Worm (Caenorhabditis elegans): ENCODE measurements around the gene mdt-15.

The mdt-15 gene

DNA sequence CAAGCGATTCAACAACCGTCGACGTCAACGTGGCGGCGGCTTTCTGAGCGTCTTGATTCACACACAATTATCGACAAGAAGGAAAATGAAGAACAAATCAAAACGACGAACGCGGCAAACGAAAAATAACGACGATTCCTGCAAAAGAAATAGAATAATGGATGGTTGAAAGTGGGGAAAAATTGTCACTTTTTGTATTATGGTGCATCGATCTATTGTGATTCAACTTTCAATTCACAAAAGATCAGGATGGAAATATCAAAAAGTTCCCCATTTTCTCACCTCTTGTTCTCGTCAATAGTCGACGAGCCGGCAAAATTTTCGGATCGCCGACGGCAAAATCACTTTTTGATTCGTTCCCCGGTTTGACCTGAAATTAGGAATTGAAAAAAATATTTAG, at the start of gene mdt-15, which contains the start of gene R12B2.13:
Gene mdt-15 (minus strand): TSS at position 376 of the 400 bp plus-strand sequence.
Gene R12B2.13 (minus strand): TSS at position 101 of the 400 bp plus-strand sequence.
- TF ChIP-seq dao-5 (tag; optimal IDR thresholded peaks at IDR 0.05) = no peak
- TF ChIP-seq him-1 (tag; optimal IDR thresholded peaks at IDR 0.05) = no peak

DNA sequence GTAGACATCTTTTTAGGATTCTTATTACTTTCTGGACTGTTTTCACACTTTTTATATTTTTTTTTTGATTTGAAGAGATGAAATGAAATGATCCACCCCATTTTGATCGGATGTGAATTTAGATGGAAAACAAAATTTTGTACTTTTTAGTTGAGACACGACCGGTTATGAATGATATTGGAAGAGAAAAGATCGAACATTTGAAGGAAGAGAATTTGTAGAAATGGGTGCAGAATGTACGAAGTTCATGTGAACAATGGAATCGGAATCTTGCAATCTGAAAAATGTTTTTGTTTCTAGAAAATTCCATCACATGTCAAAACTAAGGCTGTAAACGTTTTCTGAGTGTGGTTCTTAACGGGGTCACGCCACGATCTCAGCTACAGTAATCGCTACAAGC, 49.3 kb upstream of the mdt-15 start, which contains the start of gene F01F1.14:
Gene F01F1.14 (minus strand): TSS at position 101 of the 400 bp plus-strand sequence.
- TF ChIP-seq dao-5 (tag; optimal IDR thresholded peaks at IDR 0.05) = no peak
- no peak for TF ChIP-seq W03F9.2 (tag; optimal IDR thresholded peaks at IDR 0.05)
- TF ChIP-seq him-1 (tag; optimal IDR thresholded peaks at IDR 0.05) = no peak

DNA sequence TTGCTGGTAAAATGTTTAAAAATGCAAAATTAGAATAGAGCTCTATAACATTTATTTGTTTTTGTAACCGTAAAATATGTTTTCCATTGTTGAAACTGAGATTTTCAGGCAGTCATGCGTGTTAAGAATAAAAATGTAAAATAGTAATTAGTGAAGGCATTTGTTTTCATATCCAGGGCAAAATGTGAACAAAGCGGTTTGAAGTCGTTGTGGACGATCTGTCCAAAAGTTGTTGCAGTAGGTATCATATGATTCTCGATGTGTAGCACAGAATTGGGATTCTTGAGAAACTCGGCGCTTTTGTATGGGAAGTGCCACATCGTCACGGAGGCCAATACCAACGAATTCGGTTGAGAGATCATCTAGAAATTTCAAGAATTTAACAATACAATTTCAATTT, 48.7 kb upstream of the mdt-15 start:
- no peak for TF ChIP-seq dao-5 (tag; optimal IDR thresholded peaks at IDR 0.05)
- TF ChIP-seq him-1 (tag; optimal IDR thresholded peaks at IDR 0.05) = no peak
- TF ChIP-seq W03F9.2 (tag; optimal IDR thresholded peaks at IDR 0.05) = no peak

DNA sequence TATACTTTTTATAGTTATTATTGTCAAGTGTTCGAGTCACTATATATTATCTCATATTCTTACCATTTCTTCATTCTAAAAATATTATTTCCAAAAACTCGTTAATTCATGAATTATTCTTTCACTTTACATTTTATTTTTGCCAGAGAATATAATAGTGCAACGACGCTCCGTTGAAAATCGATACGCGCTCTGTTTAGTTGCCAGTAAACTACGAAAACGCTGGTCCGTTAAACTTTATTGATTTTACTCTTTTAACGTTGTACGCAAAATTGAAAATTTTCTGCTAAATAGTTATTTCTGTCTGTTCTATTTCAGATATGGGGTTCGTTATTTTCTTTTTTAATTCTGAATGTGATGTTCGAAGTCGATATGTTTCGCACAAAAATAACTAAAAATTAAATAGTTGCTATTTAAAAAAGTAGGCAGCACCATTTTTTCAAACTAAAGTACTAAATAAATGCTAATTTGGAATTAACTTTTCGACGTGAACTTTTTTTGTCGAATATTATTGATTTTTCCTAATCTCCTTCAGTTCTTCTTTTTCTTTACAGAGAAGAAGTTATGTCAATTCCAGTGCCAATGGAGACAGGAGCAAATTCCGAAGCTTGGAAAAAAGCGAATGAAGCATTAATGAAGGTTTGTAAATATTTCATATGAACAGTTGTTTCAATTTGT, 45.9 kb upstream of the mdt-15 start, which contains the start of gene hpo-10:
Gene hpo-10 (plus strand): TSS at position 199 of the 678 bp plus-strand sequence.
- TF ChIP-seq dao-5 (tag; optimal IDR thresholded peaks at IDR 0.05) (no peak), him-1 (tag; optimal IDR thresholded peaks at IDR 0.05) (no peak), W03F9.2 (tag; optimal IDR thresholded peaks at IDR 0.05) (no peak)

DNA sequence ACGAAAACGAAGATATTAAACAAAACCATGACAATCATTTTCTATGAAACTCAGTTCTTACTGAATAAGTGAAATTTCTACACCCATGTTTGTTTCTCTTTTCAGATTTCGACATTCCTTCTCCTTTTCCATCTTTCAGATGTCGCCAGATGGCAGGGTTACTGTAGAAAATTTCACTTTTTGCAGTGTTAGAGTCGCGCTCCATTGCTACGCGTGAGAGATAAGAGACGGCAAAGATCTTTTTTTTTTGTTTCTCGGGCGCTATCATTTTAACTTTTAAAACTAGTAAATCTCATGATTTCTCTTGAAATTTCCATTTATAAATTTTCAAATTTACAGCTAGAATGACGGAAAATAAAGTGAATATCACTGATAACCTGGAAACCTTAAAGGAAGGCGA, 44.7 kb upstream of the mdt-15 start, which contains the start of the genes mig-21 and F01F1.2:
Gene mig-21 (minus strand): TSS at position 166 of the 400 bp plus-strand sequence.
Gene F01F1.2 (plus strand): TSS at position 340 of the 400 bp plus-strand sequence.
- TF ChIP-seq W03F9.2 (tag; optimal IDR thresholded peaks at IDR 0.05) = no peak
- no peak for TF ChIP-seq him-1 (tag; optimal IDR thresholded peaks at IDR 0.05)
- TF ChIP-seq dao-5 (tag; optimal IDR thresholded peaks at IDR 0.05) = no peak

DNA sequence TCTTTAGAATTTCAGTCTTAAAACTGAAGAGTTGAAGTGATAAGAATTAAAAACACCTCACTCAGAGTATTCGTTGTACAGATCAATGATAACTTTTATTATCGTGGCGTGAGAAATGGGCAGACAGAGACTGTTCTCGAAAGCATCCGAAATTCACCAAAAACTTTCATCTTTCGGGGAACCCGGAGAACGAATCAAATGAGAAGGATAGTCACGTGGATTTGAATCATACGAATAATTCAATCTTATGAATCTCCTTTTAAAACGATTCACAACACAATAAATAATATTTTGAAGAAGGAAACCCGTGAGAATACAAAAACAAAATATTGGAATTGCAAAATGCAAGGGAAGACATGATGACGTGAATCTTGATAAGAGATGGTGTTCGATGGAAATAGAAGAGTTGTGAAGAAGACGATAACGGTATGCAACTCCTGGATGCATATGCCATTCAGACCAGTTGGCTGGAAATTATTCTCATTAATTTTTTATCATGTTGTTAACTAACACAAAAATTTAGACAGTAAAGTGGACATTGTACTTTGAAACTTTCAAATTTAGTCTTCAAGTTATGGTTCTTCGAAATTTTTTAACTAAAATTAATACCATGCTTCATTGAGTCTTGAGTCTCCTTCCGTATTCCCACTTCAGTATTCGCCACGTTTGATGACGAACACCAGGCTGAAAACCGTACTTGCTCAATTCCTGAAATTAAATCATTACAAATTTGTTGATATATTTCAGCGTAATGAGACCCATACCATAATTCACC, 43.5 kb upstream of the mdt-15 start:
- TF ChIP-seq him-1 (tag; optimal IDR thresholded peaks at IDR 0.05) (no peak), dao-5 (tag; optimal IDR thresholded peaks at IDR 0.05) (no peak), W03F9.2 (tag; optimal IDR thresholded peaks at IDR 0.05) (no peak)

DNA sequence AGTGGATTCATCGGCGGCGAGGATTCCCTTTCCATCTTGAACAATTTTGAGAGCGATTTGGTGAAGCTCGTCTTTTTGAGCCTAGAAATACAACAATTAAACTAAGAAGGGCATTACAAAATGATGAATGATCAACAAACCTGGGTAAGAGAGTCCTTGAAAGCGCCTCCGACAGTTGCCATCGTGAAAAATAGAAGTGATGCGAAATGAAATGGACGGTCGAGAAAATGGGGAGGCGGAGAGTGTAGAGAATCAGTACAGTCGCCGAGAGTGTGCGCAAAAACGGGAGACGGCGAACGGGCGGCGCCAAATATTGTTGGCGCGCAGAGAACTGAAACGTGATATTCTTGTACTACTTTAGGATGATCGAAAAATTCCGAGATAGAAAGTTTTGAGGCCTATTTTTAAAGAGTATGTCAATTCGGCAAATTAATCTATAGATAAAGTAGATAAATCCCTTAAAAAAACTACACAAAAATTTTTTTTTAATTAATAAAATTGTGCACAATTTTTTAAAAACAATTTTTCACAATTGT, 42.7 kb upstream of the mdt-15 start, which contains the start of gene aldo-2:
Gene aldo-2 (minus strand): TSS at position 486 of the 536 bp plus-strand sequence.
- TF ChIP-seq W03F9.2 (tag; optimal IDR thresholded peaks at IDR 0.05) (no peak), him-1 (tag; optimal IDR thresholded peaks at IDR 0.05) (no peak), dao-5 (tag; optimal IDR thresholded peaks at IDR 0.05) (no peak)

DNA sequence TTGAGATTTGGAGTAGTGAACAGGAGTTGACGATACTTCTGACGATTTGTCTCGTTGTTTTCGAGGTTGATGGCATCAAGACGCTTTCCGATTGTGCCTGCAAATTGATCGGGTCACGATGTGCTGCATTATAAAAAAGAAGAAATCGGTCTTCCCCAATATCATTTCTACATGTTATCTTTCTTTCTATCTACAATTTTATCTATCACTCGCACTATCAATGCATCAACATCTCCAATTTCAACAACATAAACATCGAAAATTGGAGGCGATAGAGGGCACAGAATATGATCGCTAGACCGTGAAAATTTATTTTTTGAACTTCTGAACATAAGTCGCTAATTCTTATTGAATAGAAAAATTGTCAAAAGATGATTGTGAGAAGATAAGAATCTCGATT, 42.2 kb upstream of the mdt-15 start:
- TF ChIP-seq him-1 (tag; optimal IDR thresholded peaks at IDR 0.05) = no peak
- no peak for TF ChIP-seq W03F9.2 (tag; optimal IDR thresholded peaks at IDR 0.05)
- no peak for TF ChIP-seq dao-5 (tag; optimal IDR thresholded peaks at IDR 0.05)

DNA sequence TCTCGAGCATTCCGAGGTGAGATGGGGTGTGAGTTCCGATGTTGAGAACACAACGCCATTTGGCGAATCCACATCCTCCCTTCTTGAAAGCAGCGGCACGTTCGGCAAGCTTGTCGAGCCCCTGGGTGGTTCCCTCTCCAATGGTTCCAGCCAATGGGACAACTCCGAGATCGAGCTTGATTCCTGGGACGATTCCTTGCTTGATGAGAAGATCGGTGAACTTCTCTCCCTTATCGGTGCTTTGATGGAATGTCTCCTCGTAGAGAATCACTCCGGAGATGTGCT, 41.8 kb upstream of the mdt-15 start:
- no peak for TF ChIP-seq dao-5 (tag; optimal IDR thresholded peaks at IDR 0.05)
- no peak for TF ChIP-seq W03F9.2 (tag; optimal IDR thresholded peaks at IDR 0.05)
- no peak for TF ChIP-seq him-1 (tag; optimal IDR thresholded peaks at IDR 0.05)

DNA sequence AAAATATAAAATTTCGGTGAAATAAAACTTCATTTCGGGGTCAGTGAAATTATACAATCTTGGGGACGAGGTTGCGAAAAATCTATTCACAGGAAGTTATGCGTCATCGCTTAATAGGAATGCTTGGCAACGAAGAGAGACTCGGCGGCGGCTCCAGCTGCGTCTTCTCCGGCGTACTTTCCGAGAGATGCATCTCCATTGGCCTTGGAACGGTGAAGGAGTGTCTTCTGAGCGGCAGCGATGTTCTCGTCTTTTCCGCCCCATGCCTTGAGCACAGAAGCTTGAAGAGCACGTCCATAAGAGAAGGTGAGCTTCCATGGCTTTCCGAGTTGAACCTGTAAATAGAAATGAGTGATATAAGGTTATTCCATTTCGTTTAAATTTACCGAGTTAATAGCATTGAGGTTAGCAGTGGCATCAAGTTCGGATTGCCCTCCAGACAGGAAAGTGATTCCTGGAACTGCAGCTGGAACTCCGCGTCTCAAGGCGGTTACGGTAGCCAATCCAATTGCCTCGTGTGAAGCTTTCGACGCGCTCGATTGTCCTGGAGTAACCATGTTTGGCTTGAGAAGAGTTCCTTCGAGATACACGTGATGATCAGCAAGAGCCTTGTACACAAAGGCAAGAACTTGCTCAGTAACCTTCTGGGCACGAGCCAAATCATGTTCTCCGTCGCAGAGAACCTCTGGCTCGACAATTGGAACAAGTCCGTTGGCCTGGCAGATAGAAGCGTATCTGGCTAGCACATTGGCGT, 41.3 kb upstream of the mdt-15 start:
- TF ChIP-seq W03F9.2 (tag; optimal IDR thresholded peaks at IDR 0.05) (no peak), dao-5 (tag; optimal IDR thresholded peaks at IDR 0.05) (no peak), him-1 (tag; optimal IDR thresholded peaks at IDR 0.05) (no peak)

DNA sequence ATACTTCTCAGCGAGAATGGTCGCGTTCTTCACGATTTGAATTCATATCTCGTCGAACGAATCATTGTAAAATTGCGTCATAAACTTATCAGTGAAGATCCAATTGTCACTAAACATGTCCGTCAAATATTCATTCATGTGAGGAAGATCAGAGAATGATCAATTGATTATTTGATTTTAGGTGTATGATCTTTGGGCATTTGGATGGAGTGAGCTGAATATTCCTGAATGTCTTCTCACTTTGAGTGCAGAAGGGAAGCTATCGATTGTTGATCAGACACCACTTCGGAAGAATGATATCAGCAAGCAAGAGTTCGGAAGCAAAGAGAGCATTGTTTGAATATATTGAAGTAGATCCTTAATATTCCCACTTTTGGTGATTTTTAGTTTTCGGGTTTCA, 40.7 kb upstream of the mdt-15 start:
- TF ChIP-seq dao-5 (tag; optimal IDR thresholded peaks at IDR 0.05) (no peak), W03F9.2 (tag; optimal IDR thresholded peaks at IDR 0.05) (no peak), him-1 (tag; optimal IDR thresholded peaks at IDR 0.05) (no peak)

DNA sequence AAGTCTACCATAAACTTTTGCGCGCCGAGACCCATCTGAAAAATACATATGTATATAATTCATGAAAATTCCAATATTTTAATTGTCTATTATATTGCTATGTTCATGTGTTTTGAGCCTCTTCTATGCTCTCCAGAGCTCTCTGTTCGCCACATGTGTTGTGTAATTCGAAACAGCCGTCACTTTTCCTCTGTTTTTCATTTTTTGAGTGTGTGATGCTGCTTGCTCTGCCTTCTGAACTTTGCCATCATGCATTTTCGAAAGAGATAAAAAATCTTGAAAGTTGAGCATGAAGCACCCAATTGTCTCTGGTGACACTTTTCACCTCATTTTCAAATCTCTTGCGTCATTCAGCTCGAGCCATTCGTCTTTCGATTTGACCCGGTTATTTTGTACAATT, 38.7 kb upstream of the mdt-15 start:
- TF ChIP-seq dao-5 (tag; optimal IDR thresholded peaks at IDR 0.05) (no peak), him-1 (tag; optimal IDR thresholded peaks at IDR 0.05) (no peak), W03F9.2 (tag; optimal IDR thresholded peaks at IDR 0.05) (no peak)

DNA sequence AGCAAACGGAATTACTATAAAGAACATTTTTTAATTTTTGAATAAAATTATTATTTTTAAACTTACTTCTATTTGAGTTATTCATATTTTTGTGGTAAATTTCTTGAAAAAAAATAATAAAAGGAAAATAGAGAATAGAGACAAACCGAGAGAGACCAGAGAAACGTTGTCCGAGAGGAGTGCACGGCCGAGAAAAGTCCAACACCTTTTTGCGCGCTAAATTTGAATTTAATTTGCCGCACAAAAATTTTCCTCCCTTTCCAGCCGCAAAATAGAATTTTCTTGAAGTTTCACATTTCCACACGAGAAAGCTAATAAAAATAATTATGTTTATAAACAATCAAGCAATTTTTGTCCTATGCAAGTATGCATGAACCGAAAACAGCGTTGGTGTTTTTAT, 38.2 kb upstream of the mdt-15 start, which contains the start of the genes F01F1.11 and F01F1.3:
Gene F01F1.11 (minus strand): TSS at position 118 of the 400 bp plus-strand sequence.
Gene F01F1.3 (plus strand): TSS at position 179 of the 400 bp plus-strand sequence.
- TF ChIP-seq W03F9.2 (tag; optimal IDR thresholded peaks at IDR 0.05) (peak; percentile 69), him-1 (tag; optimal IDR thresholded peaks at IDR 0.05) (no peak), dao-5 (tag; optimal IDR thresholded peaks at IDR 0.05) (no peak)

Measured in whole organism, L4/young adult.